Worm (Caenorhabditis elegans) whole organism, L1 larva: ENCODE measurements around the gene K03B8.11.

ENCODE experiments used
- dpl-1 ChIP-seq, 3 experiments: fragments of 150-350 bp in 2 of 3; sonication (generic microtip) in 1 of 3; optimal IDR thresholded peaks; 2 replicates each; lab custom pipeline; 2014 to 2017; ENCODE audit warnings: missing biosample characterization in 3 of 3, missing genetic modification characterization in 3 of 3, missing genetic modification reagents in 3 of 3
- lin-35 ChIP-seq, 2 experiments: fragments of 150-350 bp; optimal IDR thresholded peaks; 2 replicates each; lab custom pipeline; 2014; ENCODE audit warnings: missing biosample characterization in 2 of 2, missing genetic modification characterization in 2 of 2, missing genetic modification reagents in 2 of 2
- mdl-1 ChIP-seq, 2 experiments: fragments of 150-350 bp; optimal IDR thresholded peaks; 2 replicates each; lab custom pipeline; 2014 to 2017; ENCODE audit warnings: missing biosample characterization in 2 of 2, missing genetic modification characterization in 2 of 2, inconsistent platforms in 1 of 2
- nhr-71 ChIP-seq: sonication (generic microtip); optimal IDR thresholded peaks from 2 replicates; lab custom pipeline; 2016; ENCODE audit warnings: mild to moderate bottlenecking, missing genetic modification characterization, moderate library complexity, missing compliant biosample characterization
- nhr-76 ChIP-seq: sonication (generic microtip); optimal IDR thresholded peaks from 2 replicates; lab custom pipeline; 2017; ENCODE audit warnings: missing biosample characterization, missing genetic modification characterization
- pqm-1 ChIP-seq: sonication (generic microtip); optimal IDR thresholded peaks from 3 replicates; lab custom pipeline; 2017; ENCODE audit warnings: missing biosample characterization, missing genetic modification characterization
- tbx-2 ChIP-seq: sonication (generic microtip); optimal IDR thresholded peaks from 2 replicates; lab custom pipeline; 2016; ENCODE audit warnings: missing genetic modification characterization, missing compliant biosample characterization
- ztf-11 ChIP-seq, 2 experiments: sonication (generic microtip); optimal IDR thresholded peaks; 2 replicates each; lab custom pipeline; 2016 to 2017; ENCODE audit warnings: missing genetic modification characterization in 2 of 2, missing biosample characterization in 1 of 2, missing compliant biosample characterization in 1 of 2

DNA sequence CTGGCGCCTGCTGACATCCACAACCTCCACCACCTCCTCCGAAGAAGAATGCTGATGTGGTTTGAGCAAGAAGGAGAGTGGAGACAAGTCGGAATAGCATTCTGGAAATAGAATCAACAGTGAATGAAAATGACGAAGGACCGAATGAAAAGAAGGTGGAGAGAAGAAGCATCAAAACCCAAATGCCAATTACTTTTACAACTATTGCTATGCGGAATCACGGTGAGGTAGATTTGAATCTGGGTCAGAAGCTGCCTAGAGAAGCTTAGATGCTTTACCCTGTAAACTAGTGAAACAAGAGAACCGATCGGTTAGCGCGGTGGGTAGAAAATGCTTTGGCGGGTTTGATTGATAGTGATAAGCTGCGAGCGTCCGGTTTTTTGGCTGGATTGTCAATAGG lies 43.4 kb downstream of the K03B8.11 start, which contains the start of gene grl-7:
- TF ChIP-seq ztf-11 (tag; optimal IDR thresholded peaks at IDR 0.05; lab: Kevin White, UChicago): no peak
- TF ChIP-seq mdl-1 (tag; optimal IDR thresholded peaks at IDR 0.05; lab: Kevin White, UChicago): no peak
- no peak for TF ChIP-seq nhr-76
- TF ChIP-seq pqm-1 (tag; lab: Kevin White, UChicago): no peak
- no peak for TF ChIP-seq dpl-1 (GFP tag; optimal IDR thresholded peaks at IDR 0.05; lab: Kevin White, UChicago)
- no peak for TF ChIP-seq nhr-71
- no peak for TF ChIP-seq tbx-2 (tag; lab: Kevin White, UChicago)
- no peak for TF ChIP-seq lin-35 (GFP tag; optimal IDR thresholded peaks at IDR 0.05; lab: Kevin White, UChicago)
